Fruit fly (Drosophila melanogaster) whole organism, wandering third instar larva: ENCODE data around the gene CG18094.
A peak's percentile ranks its signal among the peaks of the same experiment; 100 is the strongest.

ENCODE experiments used
- Abd-B ChIP-seq: fragments of >200 bp; optimal IDR thresholded peaks from 2 replicates; lab custom pipeline; 2017; ENCODE audit warnings: missing biosample characterization, missing genetic modification characterization
- CG9705 ChIP-seq: fragments of 200-800 bp; sonication (Bioruptor generic); optimal IDR thresholded peaks from 2 replicates; lab custom pipeline; 2018; ENCODE audit warnings: missing biosample characterization, mild to moderate bottlenecking, missing genetic modification characterization
- CrebA ChIP-seq: fragments of 200-800 bp; sonication (Bioruptor generic); optimal IDR thresholded peaks from 2 replicates; lab custom pipeline; 2016; ENCODE audit warnings: missing biosample characterization, mild to moderate bottlenecking, missing genetic modification characterization, borderline replicate concordance
- Dif ChIP-seq: fragments of 200-275, 200-300 bp; sonication (Bioruptor generic); optimal IDR thresholded peaks from 2 replicates; lab custom pipeline; 2018; ENCODE audit warnings: missing biosample characterization, missing genetic modification characterization; ENCODE audit not compliant: partially characterized antibody
- GATAd ChIP-seq: sonication (Bioruptor generic); optimal IDR thresholded peaks from 2 replicates; lab custom pipeline; 2016; ENCODE audit warnings: missing biosample characterization, missing genetic modification characterization
- HLH106 ChIP-seq: fragments of 200-800 bp; optimal IDR thresholded peaks from 3 replicates; lab custom pipeline; 2019; ENCODE audit warnings: missing biosample characterization, mild to moderate bottlenecking, missing genetic modification characterization, moderate library complexity
- Hnf4 ChIP-seq: fragments of 200-800 bp; sonication (Bioruptor generic); optimal IDR thresholded peaks from 2 replicates; lab custom pipeline; 2016; ENCODE audit warnings: missing biosample characterization, mild to moderate bottlenecking, missing genetic modification characterization
- Hr78 ChIP-seq: fragments of >200 bp; optimal IDR thresholded peaks from 2 replicates; lab custom pipeline; 2017; ENCODE audit warnings: missing biosample characterization, missing genetic modification characterization
- Hr83 ChIP-seq: fragments of 200-300 bp; sonication (Bioruptor generic); optimal IDR thresholded peaks from 2 replicates; lab custom pipeline; 2016; ENCODE audit warnings: missing biosample characterization, mild to moderate bottlenecking, missing genetic modification characterization, moderate library complexity; ENCODE audit not compliant: poor library complexity, severe bottlenecking
- Jra ChIP-seq: sonication (Bioruptor generic); optimal IDR thresholded peaks from 2 replicates; lab custom pipeline; 2016; ENCODE audit warnings: missing biosample characterization, missing genetic modification characterization
- Mio ChIP-seq: sonication (Bioruptor generic); optimal IDR thresholded peaks from 2 replicates; lab custom pipeline; 2016; ENCODE audit warnings: missing biosample characterization, missing genetic modification characterization
- Myc ChIP-seq: fragments of >200 bp; optimal IDR thresholded peaks from 2 replicates; lab custom pipeline; 2017
- N ChIP-seq: fragments of >200 bp; optimal IDR thresholded peaks from 2 replicates; lab custom pipeline; 2018; ENCODE audit warnings: missing biosample characterization, missing external identifiers, missing genetic modification characterization
- OdsH ChIP-seq: fragments of 200-800 bp; sonication (Bioruptor generic); optimal IDR thresholded peaks from 2 replicates; lab custom pipeline; 2016; ENCODE audit warnings: missing biosample characterization, mild to moderate bottlenecking, missing genetic modification characterization
- Rel ChIP-seq, 2 experiments: fragments of 200-800 bp; sonication (Bioruptor generic) in 1 of 2; optimal IDR thresholded peaks; 2 replicates in 1 of 2; 3 replicates in 1 of 2; lab custom pipeline; 2016 to 2019; ENCODE audit warnings: mild to moderate bottlenecking in 2 of 2, missing biosample characterization in 2 of 2, missing genetic modification characterization in 2 of 2, moderate library complexity in 1 of 2
- Sp1 ChIP-seq: fragments of 200-800 bp; sonication (Bioruptor generic); optimal IDR thresholded peaks from 3 replicates; lab custom pipeline; 2019; ENCODE audit warnings: missing biosample characterization, mild to moderate bottlenecking, missing genetic modification characterization, moderate library complexity
- Vsx2 ChIP-seq: fragments of 200-300, 225-300 bp; sonication (Bioruptor generic); optimal IDR thresholded peaks from 2 replicates; lab custom pipeline; 2018; ENCODE audit warnings: missing biosample characterization, missing genetic modification characterization; ENCODE audit not compliant: partially characterized antibody
- brk ChIP-seq: fragments of 200-800 bp; sonication (Bioruptor generic); optimal IDR thresholded peaks from 2 replicates; lab custom pipeline; 2016; ENCODE audit warnings: missing biosample characterization, mild to moderate bottlenecking, missing genetic modification characterization
- dl ChIP-seq, 2 experiments: fragments of 175-275, 200-275 bp in 1 of 2; fragments of 200-275 bp in 1 of 2; sonication (Bioruptor generic); optimal IDR thresholded peaks; lab custom pipeline; 2018; ENCODE audit warnings: mild to moderate bottlenecking in 2 of 2, missing biosample characterization in 2 of 2, missing genetic modification characterization in 2 of 2, moderate library complexity in 2 of 2; ENCODE audit not compliant: partially characterized antibody in 2 of 2, insufficient read depth in 1 of 2
- dmrt93B ChIP-seq: fragments of 200-800 bp; sonication (Bioruptor generic); optimal IDR thresholded peaks from 2 replicates; lab custom pipeline; 2018; ENCODE audit warnings: missing biosample characterization, mild to moderate bottlenecking, missing genetic modification characterization
- ey ChIP-seq: fragments of 200-800 bp; sonication (Bioruptor generic); optimal IDR thresholded peaks from 2 replicates; lab custom pipeline; 2016; ENCODE audit warnings: missing biosample characterization, missing genetic modification characterization
- foxo ChIP-seq, 2 experiments: fragments of 200-800 bp; sonication (Bioruptor generic); optimal IDR thresholded peaks; 2 replicates in 1 of 2; 3 replicates in 1 of 2; lab custom pipeline; 2016 to 2017; ENCODE audit warnings: missing biosample characterization in 2 of 2, missing genetic modification characterization in 2 of 2
- fru ChIP-seq: fragments of 200-800 bp; sonication (Bioruptor generic); optimal IDR thresholded peaks from 3 replicates; lab custom pipeline; 2016; ENCODE audit warnings: missing biosample characterization, mild to moderate bottlenecking, missing genetic modification characterization
- h ChIP-seq: fragments of 200-800 bp; sonication (Bioruptor generic); optimal IDR thresholded peaks from 3 replicates; lab custom pipeline; 2016; ENCODE audit warnings: missing biosample characterization, mild to moderate bottlenecking, missing genetic modification characterization
- jim ChIP-seq: fragments of 175-275, 200-325 bp; sonication (Bioruptor generic); optimal IDR thresholded peaks from 2 replicates; lab custom pipeline; 2016; ENCODE audit warnings: missing biosample characterization, mild to moderate bottlenecking, missing genetic modification characterization
- lola ChIP-seq: fragments of >200 bp; optimal IDR thresholded peaks from 2 replicates; lab custom pipeline; 2017; ENCODE audit warnings: missing biosample characterization, missing genetic modification characterization
- pan ChIP-seq: fragments of >200 bp; optimal IDR thresholded peaks from 2 replicates; lab custom pipeline; 2017
- psq ChIP-seq: fragments of 200-800 bp; sonication (Bioruptor generic); optimal IDR thresholded peaks from 3 replicates; lab custom pipeline; 2017; ENCODE audit warnings: missing biosample characterization, mild to moderate bottlenecking, missing genetic modification characterization, moderate library complexity
- rgr ChIP-seq: fragments of 200-800 bp; sonication (Bioruptor generic); optimal IDR thresholded peaks from 3 replicates; lab custom pipeline; 2016; ENCODE audit warnings: missing biosample characterization, mild to moderate bottlenecking, missing genetic modification characterization
- sage ChIP-seq: fragments of 200-800 bp; sonication (Bioruptor generic); optimal IDR thresholded peaks from 2 replicates; lab custom pipeline; 2016; ENCODE audit warnings: missing biosample characterization, mild to moderate bottlenecking, missing genetic modification characterization
- sv ChIP-seq: fragments of 200-800 bp; sonication (Bioruptor generic); optimal IDR thresholded peaks from 3 replicates; lab custom pipeline; 2016; ENCODE audit warnings: missing biosample characterization, missing genetic modification characterization
- tai ChIP-seq: sonication (Bioruptor generic); optimal IDR thresholded peaks from 2 replicates; lab custom pipeline; 2016; ENCODE audit warnings: missing biosample characterization, missing genetic modification characterization
- usp ChIP-seq: fragments of >200 bp; optimal IDR thresholded peaks from 2 replicates; lab custom pipeline; 2017; ENCODE audit warnings: missing biosample characterization, missing genetic modification characterization
- woc ChIP-seq: sonication (Bioruptor generic); optimal IDR thresholded peaks from 2 replicates; lab custom pipeline; 2016; ENCODE audit warnings: missing biosample characterization, mild to moderate bottlenecking, missing genetic modification characterization

The CG18094 gene

DNA sequence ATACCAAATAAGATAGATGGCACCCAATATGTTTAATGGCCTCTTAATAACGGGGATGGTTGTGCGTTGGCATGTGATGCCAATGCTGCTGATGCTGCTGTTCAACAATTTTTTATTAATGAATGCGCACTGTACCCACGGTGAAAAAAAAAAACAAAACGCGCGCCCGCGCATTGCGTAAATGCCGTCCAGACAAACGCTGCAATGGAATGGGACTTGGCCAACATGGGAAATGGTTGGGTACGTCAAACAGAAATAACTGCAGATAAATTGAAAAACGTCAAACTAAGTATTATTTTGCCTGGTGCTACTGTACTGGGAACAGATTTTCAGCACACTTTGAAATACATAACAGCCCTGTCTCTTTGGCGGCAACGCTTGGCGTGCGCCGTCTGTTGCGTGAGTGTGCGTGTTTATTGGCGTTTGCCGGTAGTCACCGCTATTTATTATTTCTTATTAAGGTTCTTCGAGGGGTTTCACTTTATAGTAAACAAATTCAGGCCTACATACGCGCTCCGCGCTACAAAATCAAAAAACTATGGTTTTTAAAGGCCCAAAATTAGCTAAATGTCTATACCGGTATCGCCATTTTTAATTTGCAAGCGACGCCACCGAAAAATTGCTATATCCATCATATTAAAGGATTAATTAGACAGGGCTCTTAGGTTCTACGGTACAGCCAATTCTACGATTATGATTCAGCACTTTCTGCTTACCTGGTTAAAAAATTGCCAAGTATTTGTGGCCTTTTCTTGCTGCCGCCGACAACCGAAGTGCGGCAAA lies 37.3 kb upstream of the CG18094 start:
- TF ChIP-seq HLH106 = peak; percentile 2
- no peak for TF ChIP-seq Hr83 (GFP tag; lab: Kevin White, UChicago)
- peak; percentile 6 for TF ChIP-seq ey (GFP tag; lab: Kevin White, UChicago)
- no peak for TF ChIP-seq Rel (GFP tag; optimal IDR thresholded peaks at IDR 0.05; lab: Kevin White, UChicago)
- no peak for TF ChIP-seq Rel (tag; optimal IDR thresholded peaks at IDR 0.05; lab: Kevin White, UChicago)
- TF ChIP-seq psq (GFP tag; lab: Kevin White, UChicago) = no peak
- TF ChIP-seq Sp1 = no peak
- no peak for TF ChIP-seq Dif
- TF ChIP-seq CrebA (GFP tag; lab: Kevin White, UChicago) = no peak
- no peak for TF ChIP-seq sage (GFP tag; lab: Kevin White, UChicago)
- TF ChIP-seq N (GFP tag; lab: Kevin White, UChicago) = no peak
- TF ChIP-seq OdsH (GFP tag; lab: Kevin White, UChicago) = peak; percentile 26
- TF ChIP-seq lola = no peak
- no peak for TF ChIP-seq tai (GFP tag; lab: Kevin White, UChicago)
- no peak for TF ChIP-seq rgr
- no peak for TF ChIP-seq sv (GFP tag; lab: Kevin White, UChicago)
- no peak for TF ChIP-seq GATAd (GFP tag; lab: Kevin White, UChicago)
- no peak for TF ChIP-seq dl (GFP tag; optimal IDR thresholded peaks at IDR 0.05; lab: Kevin White, UChicago; ENCODE audit: insufficient read depth in 1 of 2, partially characterized antibody in 2 of 2)
- TF ChIP-seq Mio (GFP tag; lab: Kevin White, UChicago) = no peak
- no peak for TF ChIP-seq usp (GFP tag; lab: Kevin White, UChicago)
- TF ChIP-seq Myc = peak; percentile 6
- no peak for TF ChIP-seq Hr78
- no peak for TF ChIP-seq pan (lab: Kevin White, UChicago)
- no peak for TF ChIP-seq jim (GFP tag; lab: Kevin White, UChicago)
- peak; percentile 33 for TF ChIP-seq woc
- no peak for TF ChIP-seq CG9705 (GFP tag; lab: Kevin White, UChicago)
- peak in 1 of 2 experiments; percentile 35 for TF ChIP-seq foxo (GFP tag; optimal IDR thresholded peaks at IDR 0.05; lab: Kevin White, UChicago)
- TF ChIP-seq dmrt93B (GFP tag; lab: Kevin White, UChicago) = no peak
- no peak for TF ChIP-seq Abd-B (GFP tag; lab: Kevin White, UChicago)
- peak; percentile 89 for TF ChIP-seq h (GFP tag; lab: Kevin White, UChicago)
- TF ChIP-seq Hnf4 = no peak
- no peak for TF ChIP-seq Vsx2
- TF ChIP-seq, all 38 proteins: peak for 7

DNA sequence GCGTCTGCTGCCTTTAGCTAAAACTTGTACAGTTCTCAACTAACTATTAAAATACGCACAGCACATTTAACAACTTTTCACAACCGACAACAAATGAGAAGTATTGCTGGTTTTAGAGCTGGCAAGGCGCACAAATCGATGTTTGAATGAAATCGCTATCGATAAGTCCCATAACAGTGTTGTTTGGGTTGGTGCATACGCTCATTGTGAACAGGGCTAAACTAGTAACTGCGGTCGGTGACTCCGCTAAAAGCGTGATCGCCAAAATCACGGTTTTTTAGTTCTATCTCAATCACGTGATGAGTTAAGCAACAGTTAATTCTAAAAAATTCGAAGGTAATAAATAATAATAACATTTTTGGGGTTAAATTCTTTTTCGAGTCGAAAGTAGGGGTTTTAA lies 36.7 kb upstream of the CG18094 start, which contains the start of gene Top2:
Gene Top2 (minus strand): TSS at position 110 of the 400 bp plus-strand sequence.
- TF ChIP-seq Hnf4 (peak; percentile 66), rgr (peak; percentile 7), pan (lab: Kevin White, UChicago) (no peak), tai (GFP tag; lab: Kevin White, UChicago) (no peak), Hr83 (GFP tag; lab: Kevin White, UChicago) (peak; percentile 69), GATAd (GFP tag; lab: Kevin White, UChicago) (no peak), Vsx2 (peak; percentile 9), fru (GFP tag; lab: Kevin White, UChicago) (no peak), ey (GFP tag; lab: Kevin White, UChicago) (no peak), Dif (no peak), jim (GFP tag; lab: Kevin White, UChicago) (no peak), dmrt93B (GFP tag; lab: Kevin White, UChicago) (no peak), dl (GFP tag; optimal IDR thresholded peaks at IDR 0.05; lab: Kevin White, UChicago; ENCODE audit: insufficient read depth in 1 of 2, partially characterized antibody in 2 of 2) (no peak), brk (GFP tag; lab: Kevin White, UChicago) (no peak), Rel (GFP tag; optimal IDR thresholded peaks at IDR 0.05; lab: Kevin White, UChicago) (no peak), Rel (tag; optimal IDR thresholded peaks at IDR 0.05; lab: Kevin White, UChicago) (peak; percentile 29), h (GFP tag; lab: Kevin White, UChicago) (peak; percentile 60), foxo (GFP tag; optimal IDR thresholded peaks at IDR 0.05; lab: Kevin White, UChicago) (peak in 1 of 2 experiments; percentile 23), woc (peak; percentile 6), usp (GFP tag; lab: Kevin White, UChicago) (no peak), Jra (peak; percentile 16), HLH106 (peak; percentile 32)
